Fruit fly (Drosophila melanogaster) ovary, adult (tissue): Measurements from ENCODE around the gene Ptp69D.

Experiments used
- CG17801 ChIP-seq: fragments of 200-800 bp; optimal IDR thresholded peaks from 2 replicates; lab custom pipeline; 2019; ENCODE audit warnings: missing biosample characterization, mild to moderate bottlenecking, missing genetic modification characterization, moderate library complexity; ENCODE audit not compliant: partially characterized antibody

Gene Ptp69D

DNA sequence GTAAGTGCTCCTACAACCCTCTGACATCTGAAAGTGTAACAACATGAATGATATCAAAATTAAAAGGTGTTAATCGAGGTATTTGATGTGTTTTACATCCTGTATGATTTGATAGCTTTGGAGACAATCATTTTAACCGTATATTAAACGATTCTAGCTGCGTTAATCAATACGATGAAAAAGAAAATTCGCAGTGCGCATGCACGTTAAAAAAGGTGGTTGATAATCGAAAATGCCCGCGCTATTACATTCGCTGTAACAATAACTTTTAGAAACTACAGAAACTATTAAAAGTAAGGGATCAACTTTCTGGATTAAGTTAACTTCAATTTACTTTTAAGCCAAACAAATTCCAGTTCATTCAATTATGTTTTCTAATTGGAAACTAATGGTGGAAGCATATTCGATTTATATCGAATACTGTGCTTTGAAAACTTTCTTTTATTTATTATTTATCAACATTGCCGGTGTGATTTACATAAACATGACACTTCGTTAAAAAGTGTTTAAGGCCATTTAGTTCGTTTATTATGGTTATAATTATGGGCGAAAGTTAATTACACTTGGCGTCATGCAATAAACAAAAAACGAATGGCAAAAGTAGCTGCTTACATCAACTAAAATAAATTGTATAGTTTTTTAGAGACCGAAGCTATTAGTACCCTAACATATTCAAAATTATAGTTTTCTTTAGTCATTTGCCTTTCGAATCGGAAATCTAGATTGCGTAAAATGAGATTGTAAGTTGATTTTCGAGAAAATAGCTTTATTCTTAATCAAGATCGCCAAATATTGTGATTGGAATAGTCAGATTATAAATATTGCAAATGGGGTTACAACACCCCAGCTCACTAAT is 14.2 kb downstream of the Ptp69D start:
- no peak for TF ChIP-seq CG17801 (GFP tag; lab: Kevin White, UChicago)

DNA sequence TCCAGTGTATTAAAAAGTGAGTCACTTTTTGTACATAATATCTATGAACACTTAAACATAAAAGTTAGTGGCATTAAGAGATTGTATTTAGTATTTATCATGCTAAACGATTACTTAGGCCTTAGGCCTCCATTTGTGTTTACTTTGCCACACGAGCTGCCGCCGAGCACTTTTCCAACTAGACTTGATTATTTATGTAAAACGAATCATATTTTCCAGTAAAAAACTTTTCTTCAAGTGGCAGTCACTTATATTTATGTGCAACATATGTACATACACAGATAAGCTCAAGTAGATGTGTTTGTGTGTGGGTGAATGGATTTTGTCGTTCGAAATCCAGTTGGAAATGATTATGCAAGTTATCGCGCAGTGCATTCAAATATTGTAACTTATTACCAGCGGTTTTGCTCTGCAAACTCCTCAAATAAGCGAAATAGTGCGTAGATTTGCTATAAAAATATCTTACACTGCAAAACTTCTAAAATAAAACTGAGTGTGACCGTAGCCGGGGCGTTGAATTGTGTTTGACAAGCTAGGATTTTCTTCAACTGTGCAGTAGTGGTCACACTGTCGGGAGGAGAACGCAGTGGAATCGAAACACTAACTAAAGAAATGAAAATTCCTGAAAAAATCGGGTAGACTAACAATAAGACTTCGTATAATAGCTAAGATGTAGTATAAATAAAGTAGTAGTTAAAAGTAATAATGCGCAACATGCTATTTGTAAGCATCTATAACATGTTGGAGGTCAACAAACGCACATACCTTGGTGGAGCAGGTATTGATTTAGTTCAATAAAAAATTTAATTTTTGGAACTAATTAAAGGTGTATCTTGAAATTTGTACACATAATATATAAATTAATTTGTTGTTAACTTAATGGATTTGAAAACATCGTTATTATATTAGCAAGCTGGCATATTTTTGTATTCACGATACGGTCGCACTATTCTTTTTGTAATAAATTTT is 15.1 kb downstream of the Ptp69D start, which contains the start of the genes Klc and CG10984:
Klc (minus strand) TSS at position 490 of the 969 bp plus-strand sequence.
CG10984 (plus strand) TSS at position 553 of the 969 bp plus-strand sequence.
- peak; percentile 40 for TF ChIP-seq CG17801 (GFP tag; lab: Kevin White, UChicago)

DNA sequence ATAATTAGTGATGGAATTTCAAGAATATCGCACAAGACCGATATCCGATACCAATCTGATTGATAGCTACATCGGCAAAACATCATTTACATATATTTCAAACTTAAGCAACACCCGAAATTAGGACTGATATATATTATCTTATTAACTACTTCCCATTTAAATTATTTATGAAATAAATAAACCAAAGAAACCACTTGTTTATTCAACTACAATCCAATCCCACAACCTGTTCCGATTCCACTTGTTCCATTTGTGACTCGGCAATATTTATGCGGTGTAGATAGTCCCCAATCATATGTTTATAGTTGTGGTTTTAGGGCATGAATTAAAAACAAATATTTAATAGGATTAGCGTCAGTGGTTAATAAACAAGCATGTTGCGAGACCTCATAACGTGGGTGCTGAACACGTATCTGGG is 20.0 kb downstream of the Ptp69D start, which contains the start of the genes CG10973 and Vps13D:
CG10973 (minus strand) TSS at position 6 of the 421 bp plus-strand sequence.
Vps13D (plus strand) TSS at position 281 of the 421 bp plus-strand sequence.
- peak; percentile 61 for TF ChIP-seq CG17801 (GFP tag; lab: Kevin White, UChicago)

DNA sequence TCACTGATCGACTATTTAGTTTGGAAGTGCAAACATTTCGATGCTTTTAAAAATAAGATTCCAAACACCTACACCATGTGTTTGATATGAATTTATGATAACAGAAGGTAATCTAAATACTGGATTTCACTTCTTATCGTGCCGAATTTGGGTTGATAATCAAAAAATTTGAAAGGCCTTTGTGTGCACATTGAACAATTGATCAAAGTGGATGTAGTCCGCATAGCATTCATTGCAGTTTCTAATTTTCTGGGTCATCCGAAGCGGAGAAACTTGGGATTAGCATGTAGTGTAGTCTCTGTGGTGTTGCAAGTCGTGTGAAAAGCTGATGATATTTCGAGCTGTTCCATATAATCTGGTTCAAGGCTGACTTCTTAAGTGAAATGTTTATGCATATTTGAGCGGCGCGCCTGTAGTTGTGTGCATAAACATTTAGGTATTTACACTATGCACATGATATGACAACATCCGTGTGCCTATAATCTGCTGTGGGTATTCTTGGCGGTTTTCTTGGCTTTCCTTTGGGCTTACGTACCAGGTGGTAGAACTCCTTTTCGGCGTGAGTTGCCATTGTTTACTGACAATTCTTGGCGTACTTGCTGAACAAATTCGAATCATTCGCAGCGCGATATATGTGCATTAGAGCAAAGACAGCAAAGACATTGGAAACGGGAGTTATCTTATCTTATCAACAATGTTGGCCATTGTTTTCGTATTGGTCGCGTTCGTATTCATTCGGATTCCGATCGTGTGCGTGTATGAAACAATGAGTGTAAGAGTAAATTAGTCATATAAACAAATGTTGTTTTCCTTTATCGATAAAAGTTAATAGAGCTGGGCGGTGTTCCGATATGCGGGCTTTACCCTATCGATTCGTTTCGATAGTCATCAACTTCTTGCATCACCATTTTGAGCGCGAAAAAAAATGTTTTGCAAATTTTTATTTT is 38.3 kb downstream of the Ptp69D start, which contains the start of gene Hip1:
Hip1 (minus strand) TSS at position 834 of the 947 bp plus-strand sequence.
- peak; percentile 21 for TF ChIP-seq CG17801 (GFP tag; lab: Kevin White, UChicago)

DNA sequence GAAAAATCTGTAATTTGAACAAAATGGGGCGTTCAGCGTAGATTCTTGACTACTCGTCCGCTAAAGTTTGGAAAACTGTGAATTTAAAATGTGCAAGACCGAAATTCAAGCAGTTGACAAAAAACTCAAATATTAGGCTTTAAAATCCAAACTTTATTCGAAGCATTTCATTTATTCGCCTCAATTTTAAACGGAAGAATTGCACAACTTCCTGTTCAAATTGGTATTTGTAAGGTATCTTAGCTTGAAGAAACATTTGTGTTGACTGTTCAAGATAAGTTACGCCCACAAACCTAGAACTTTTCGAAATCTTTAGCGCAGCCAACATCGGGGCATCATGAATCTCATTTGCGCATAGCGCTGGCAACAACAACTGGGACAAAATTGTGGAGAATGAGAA is 43.9 kb downstream of the Ptp69D start, which contains the start of gene CG32106:
CG32106 (minus strand) TSS at position 101 of the 400 bp plus-strand sequence.
- no peak for TF ChIP-seq CG17801 (GFP tag; lab: Kevin White, UChicago)

DNA sequence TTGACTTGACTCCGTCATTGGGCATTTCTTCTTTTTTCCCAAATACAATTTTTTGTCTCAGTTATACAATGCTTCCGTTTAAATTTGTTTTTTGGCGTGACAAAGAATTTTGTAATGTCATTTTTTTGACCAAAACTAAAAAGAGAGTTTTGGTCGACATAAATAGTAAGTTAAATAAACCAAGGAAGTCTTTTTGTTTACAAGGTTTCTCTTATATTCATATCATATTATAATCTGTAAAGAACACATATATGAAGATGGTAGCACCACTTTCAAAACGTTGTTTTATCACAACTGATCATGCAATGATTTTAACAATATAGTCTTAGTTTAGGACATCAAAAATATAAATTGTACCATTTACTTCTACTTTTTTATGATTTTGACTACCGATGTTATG is 46.3 kb downstream of the Ptp69D start, which contains the start of the genes CG10969 and CG17666:
CG10969 (minus strand) TSS at position 101 of the 400 bp plus-strand sequence.
CG17666 (plus strand) TSS at position 329 of the 400 bp plus-strand sequence.
- TF ChIP-seq CG17801 (GFP tag; lab: Kevin White, UChicago) = no peak

DNA sequence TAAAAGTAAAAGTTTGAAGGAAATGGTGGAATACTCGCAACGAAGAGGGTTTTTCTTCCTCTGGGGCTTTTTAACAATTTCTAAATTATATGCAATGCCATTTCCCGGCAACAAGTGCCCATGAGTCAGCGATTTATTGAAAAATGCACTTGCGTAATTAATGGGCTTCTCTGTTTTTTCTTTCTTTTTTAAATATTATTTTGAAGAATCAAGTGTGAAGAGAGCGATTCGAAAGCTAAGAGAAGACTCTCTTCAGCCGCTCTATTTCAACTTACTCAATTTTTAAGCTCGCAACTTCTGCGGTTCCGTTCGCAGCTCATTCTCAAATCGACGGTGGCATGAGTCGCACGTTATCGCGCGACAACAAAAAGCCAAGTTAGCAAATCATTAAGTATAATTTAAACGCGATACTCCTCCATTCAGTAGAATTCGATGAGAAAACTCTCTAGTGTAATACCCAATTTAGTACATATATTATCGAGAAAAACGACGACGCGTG is 55.2 kb downstream of the Ptp69D start, which contains the start of gene CG42709:
CG42709 (plus strand) TSS at position 318 of the 499 bp plus-strand sequence.
- TF ChIP-seq CG17801 (GFP tag; lab: Kevin White, UChicago) = peak; percentile 76
